Worm (Caenorhabditis elegans) whole organism, mixed stage, embryonic: ENCODE data around the gene Y53C12A.8.

Experiments used
- M03D4.4 ChIP-seq: sonication (generic microtip); optimal IDR thresholded peaks from 2 replicates; lab custom pipeline; 2017; ENCODE audit warnings: mild to moderate bottlenecking, missing genetic modification characterization, missing compliant biosample characterization
- elt-3 ChIP-seq: fragments of 150-350 bp; optimal IDR thresholded peaks from 2 replicates; lab custom pipeline; 2014; ENCODE audit warnings: missing biosample characterization, missing genetic modification characterization
- lin-13 ChIP-seq: fragments of 150-350 bp; optimal IDR thresholded peaks from 2 replicates; lab custom pipeline; 2014; ENCODE audit warnings: missing biosample characterization, missing genetic modification characterization
- nhr-12 ChIP-seq: fragments of 150-350 bp; optimal IDR thresholded peaks from 2 replicates; lab custom pipeline; 2014; ENCODE audit warnings: missing biosample characterization, missing genetic modification characterization
- nhr-28 ChIP-seq: fragments of 150-350 bp; optimal IDR thresholded peaks from 2 replicates; lab custom pipeline; 2014; ENCODE audit warnings: missing biosample characterization, missing genetic modification characterization
- nhr-76 ChIP-seq: sonication (generic microtip); optimal IDR thresholded peaks from 2 replicates; lab custom pipeline; 2017; ENCODE audit warnings: missing biosample characterization, missing genetic modification characterization
- snpc-4 ChIP-seq: fragments of 150-350 bp; optimal IDR thresholded peaks from 2 replicates; lab custom pipeline; 2014; ENCODE audit warnings: missing biosample characterization, missing genetic modification characterization
- unc-39 ChIP-seq: fragments of 150-350 bp; optimal IDR thresholded peaks from 2 replicates; lab custom pipeline; 2014; ENCODE audit warnings: missing biosample characterization, missing genetic modification characterization
- ztf-11 ChIP-seq: fragments of 150-350 bp; optimal IDR thresholded peaks from 2 replicates; lab custom pipeline; 2014; ENCODE audit warnings: missing biosample characterization, missing genetic modification characterization

ce11 chrII:9716417-9717039 is 16.3 kb upstream of the Y53C12A.8 start, which contains the start of gene wee-1.3:
- TF ChIP-seq unc-39 (tag; lab: Kevin White, UChicago) (no peak), snpc-4 (no peak), nhr-28 (tag; lab: Kevin White, UChicago) (no peak), M03D4.4 (no peak), lin-13 (tag; lab: Kevin White, UChicago) (peak; percentile 80), nhr-76 (no peak), elt-3 (tag; lab: Kevin White, UChicago) (no peak), nhr-12 (tag; lab: Kevin White, UChicago) (no peak), ztf-11 (no peak)
